Worm (Caenorhabditis elegans) whole organism, L4 larva: ENCODE data around the gene mig-23.

ENCODE experiments used
- F37D6.2 ChIP-seq: sonication (generic microtip); optimal IDR thresholded peaks from 2 replicates; lab custom pipeline; 2016; ENCODE audit warnings: mild to moderate bottlenecking, missing genetic modification characterization, missing compliant biosample characterization
- Y105C5A.15 ChIP-seq: fragments of 200-800 bp; sonication (Bioruptor generic); IDR thresholded peaks from 2 replicates; pipeline ENCODE4 v1.3.6; 2022; ENCODE audit warnings: missing genetic modification characterization, missing compliant biosample characterization
- Y5F2A.4 ChIP-seq: fragments of 200-800 bp; sonication (Bioruptor generic); optimal IDR thresholded peaks from 2 replicates; lab custom pipeline; 2018; ENCODE audit warnings: mild to moderate bottlenecking, missing genetic modification characterization, missing compliant biosample characterization
- ZK546.5 ChIP-seq, 2 experiments: sonication (generic microtip); optimal IDR thresholded peaks; 2 replicates each; lab custom pipeline; 2017; ENCODE audit warnings: missing biosample characterization in 2 of 2, missing genetic modification characterization in 2 of 2
- aha-1 ChIP-seq: fragments of 150-350 bp; peaks from one replicate; lab custom pipeline; 2014; ENCODE audit warnings: missing biosample characterization, missing genetic modification characterization
- arid-1 ChIP-seq: fragments of 200-800 bp; sonication (Bioruptor generic); conservative IDR thresholded peaks from 2 replicates; pipeline ENCODE4 v1.3.6; 2022; ENCODE audit warnings: missing genetic modification reagents, missing genetic modification characterization, missing compliant biosample characterization
- attf-4 ChIP-seq: sonication (generic microtip); optimal IDR thresholded peaks from 3 replicates; lab custom pipeline; 2017; ENCODE audit warnings: missing biosample characterization, missing genetic modification characterization
- ceh-20 ChIP-seq: fragments of 200-800 bp; sonication (Bioruptor generic); IDR thresholded peaks from 2 replicates; pipeline ENCODE4 v1.3.6; 2022; ENCODE audit warnings: missing genetic modification reagents, missing genetic modification characterization, missing compliant biosample characterization
- ceh-32 ChIP-seq: sonication (generic microtip); optimal IDR thresholded peaks from 2 replicates; lab custom pipeline; 2016; ENCODE audit warnings: mild to moderate bottlenecking, missing genetic modification characterization, missing compliant biosample characterization; ENCODE audit not compliant: poor library complexity
- ceh-62 ChIP-seq: sonication (generic microtip); optimal IDR thresholded peaks from 2 replicates; lab custom pipeline; 2017; ENCODE audit warnings: missing biosample characterization, missing genetic modification characterization
- cey-2 ChIP-seq: sonication (generic microtip); optimal IDR thresholded peaks from 3 replicates; lab custom pipeline; 2017; ENCODE audit warnings: missing genetic modification characterization, mild to moderate bottlenecking, missing compliant biosample characterization, antibody characterized with exemption, borderline replicate concordance; ENCODE audit not compliant: insufficient read depth
- ctbp-1 ChIP-seq: fragments of 200-800 bp; sonication (Bioruptor generic); IDR thresholded peaks from 2 replicates; pipeline ENCODE4 v1.3.6; 2022; ENCODE audit warnings: missing genetic modification reagents, missing genetic modification characterization, missing compliant biosample characterization
- daf-12 ChIP-seq: fragments of 150-350 bp; optimal IDR thresholded peaks from 2 replicates; lab custom pipeline; 2014; ENCODE audit warnings: missing biosample characterization, missing genetic modification reagents, missing genetic modification characterization
- dmd-6 ChIP-seq: fragments of 200-800 bp; sonication (Bioruptor generic); IDR thresholded peaks from 2 replicates; pipeline ENCODE4 v1.3.6; 2022; ENCODE audit warnings: missing genetic modification reagents, missing genetic modification characterization, missing compliant biosample characterization
- duxl-1 ChIP-seq: sonication (generic microtip); optimal IDR thresholded peaks from 2 replicates; lab custom pipeline; 2016; ENCODE audit warnings: mild to moderate bottlenecking, missing genetic modification characterization, moderate library complexity, missing compliant biosample characterization; ENCODE audit not compliant: poor library complexity
- egl-43 ChIP-seq: fragments of 200-800 bp; sonication (Bioruptor generic); IDR thresholded peaks from 2 replicates; pipeline ENCODE4 v1.3.6; 2022; ENCODE audit warnings: missing genetic modification reagents, missing genetic modification characterization, missing compliant biosample characterization
- fkh-10 ChIP-seq: fragments of 150-350 bp; optimal IDR thresholded peaks from 2 replicates; lab custom pipeline; 2014; ENCODE audit warnings: missing biosample characterization, missing genetic modification reagents, missing genetic modification characterization
- fos-1 ChIP-seq: fragments of 150-350 bp; optimal IDR thresholded peaks from 2 replicates; lab custom pipeline; 2014; ENCODE audit warnings: missing biosample characterization, missing genetic modification characterization
- hlh-11 ChIP-seq: fragments of 200-800 bp; sonication (Bioruptor generic); optimal IDR thresholded peaks from 2 replicates; lab custom pipeline; 2018; ENCODE audit warnings: mild to moderate bottlenecking, missing genetic modification characterization, missing compliant biosample characterization
- hmg-1.1 ChIP-seq: fragments of 200-800 bp; sonication (Bioruptor generic); IDR thresholded peaks from 2 replicates; pipeline ENCODE4 v1.3.6; 2022; ENCODE audit warnings: missing genetic modification reagents, missing genetic modification characterization, missing compliant biosample characterization
- lir-3 ChIP-seq: sonication (generic microtip); optimal IDR thresholded peaks from 2 replicates; lab custom pipeline; 2016; ENCODE audit warnings: mild to moderate bottlenecking, missing genetic modification characterization, missing compliant biosample characterization
- madf-5 ChIP-seq, 2 experiments: fragments of 200-800 bp; sonication (Bioruptor generic); IDR thresholded peaks; 2 replicates each; pipeline ENCODE4 v1.3.6; 2022; ENCODE audit warnings: missing compliant biosample characterization in 2 of 2, missing genetic modification characterization in 2 of 2
- mdl-1 ChIP-seq, 2 experiments: fragments of 150-350 bp in 1 of 2; sonication (generic microtip) in 1 of 2; optimal IDR thresholded peaks; 2 replicates each; lab custom pipeline; 2014 to 2017; ENCODE audit warnings: missing biosample characterization in 2 of 2, missing genetic modification characterization in 2 of 2
- mdt-29 ChIP-seq: fragments of 200-800 bp; sonication (Bioruptor generic); IDR thresholded peaks from 2 replicates; pipeline ENCODE4 v1.3.6; 2022; ENCODE audit warnings: missing genetic modification reagents, missing genetic modification characterization, missing compliant biosample characterization
- mep-1 ChIP-seq: fragments of 150-350 bp; sonication (generic microtip); optimal IDR thresholded peaks from 3 replicates; lab custom pipeline; 2014; ENCODE audit warnings: missing biosample characterization, missing genetic modification characterization
- mxl-3 ChIP-seq: fragments of 200-800 bp; sonication (Bioruptor generic); optimal IDR thresholded peaks from 2 replicates; lab custom pipeline; 2018; ENCODE audit warnings: mild to moderate bottlenecking, missing genetic modification characterization, missing compliant biosample characterization
- nhr-102 ChIP-seq: sonication (generic microtip); optimal IDR thresholded peaks from 2 replicates; lab custom pipeline; 2016; ENCODE audit warnings: mild to moderate bottlenecking, missing genetic modification characterization, moderate library complexity, missing compliant biosample characterization
- nhr-11 ChIP-seq: fragments of 150-350 bp; optimal IDR thresholded peaks from 2 replicates; lab custom pipeline; 2014; ENCODE audit warnings: missing biosample characterization, missing genetic modification characterization
- nhr-237 ChIP-seq: sonication (generic microtip); optimal IDR thresholded peaks from 2 replicates; lab custom pipeline; 2017; ENCODE audit warnings: missing biosample characterization, missing genetic modification characterization
- nhr-25 ChIP-seq: sonication (generic microtip); optimal IDR thresholded peaks from 2 replicates; lab custom pipeline; 2017; ENCODE audit warnings: missing genetic modification characterization, mild to moderate bottlenecking, missing compliant biosample characterization, antibody characterized with exemption, moderate library complexity, borderline replicate concordance; ENCODE audit not compliant: insufficient read depth
- nhr-6 ChIP-seq: fragments of 150-350 bp; optimal IDR thresholded peaks from 2 replicates; lab custom pipeline; 2014; ENCODE audit warnings: missing biosample characterization, missing genetic modification characterization
- nhr-76 ChIP-seq: fragments of 150-350 bp; optimal IDR thresholded peaks from 2 replicates; lab custom pipeline; 2014; ENCODE audit warnings: missing biosample characterization, missing genetic modification characterization
- nhr-77 ChIP-seq: fragments of 150-350 bp; optimal IDR thresholded peaks from 2 replicates; lab custom pipeline; 2014; ENCODE audit warnings: missing biosample characterization, missing genetic modification characterization
- php-3 ChIP-seq: fragments of 200-800 bp; sonication (Bioruptor generic); IDR thresholded peaks from 2 replicates; pipeline ENCODE4 v1.3.6; 2022; ENCODE audit warnings: missing genetic modification reagents, missing genetic modification characterization, missing compliant biosample characterization
- saeg-2 ChIP-seq: fragments of 200-800 bp; sonication (Bioruptor generic); IDR thresholded peaks from 2 replicates; pipeline ENCODE4 v1.3.6; 2022; ENCODE audit warnings: missing genetic modification reagents, missing genetic modification characterization, missing compliant biosample characterization
- sdz-12 ChIP-seq: fragments of 200-800 bp; sonication (Bioruptor generic); optimal IDR thresholded peaks from 2 replicates; lab custom pipeline; 2018; ENCODE audit warnings: mild to moderate bottlenecking, missing genetic modification characterization, missing compliant biosample characterization
- set-16 ChIP-seq: fragments of 200-800 bp; sonication (Bioruptor generic); IDR thresholded peaks from 2 replicates; pipeline ENCODE4 v1.3.6; 2022; ENCODE audit warnings: missing genetic modification reagents, missing genetic modification characterization, missing compliant biosample characterization
- snpc-1.2 ChIP-seq: fragments of 200-800 bp; sonication (Bioruptor generic); IDR thresholded peaks from 2 replicates; pipeline ENCODE4 v1.3.6; 2022; ENCODE audit warnings: missing genetic modification reagents, missing genetic modification characterization, missing compliant biosample characterization
- spr-1 ChIP-seq: sonication (generic microtip); optimal IDR thresholded peaks from 2 replicates; lab custom pipeline; 2016; ENCODE audit warnings: mild to moderate bottlenecking, missing genetic modification characterization, missing compliant biosample characterization
- spr-3 ChIP-seq: fragments of 200-800 bp; sonication (Bioruptor generic); optimal IDR thresholded peaks from 2 replicates; lab custom pipeline; 2018; ENCODE audit warnings: mild to moderate bottlenecking, missing genetic modification characterization, missing compliant biosample characterization
- tag-97 ChIP-seq: fragments of 200-800 bp; sonication (Bioruptor generic); IDR thresholded peaks from 2 replicates; pipeline ENCODE4 v1.3.6; 2022; ENCODE audit warnings: missing genetic modification characterization, missing compliant biosample characterization
- tra-1 ChIP-seq: fragments of 200-800 bp; sonication (Bioruptor generic); IDR thresholded peaks from 2 replicates; pipeline ENCODE4 v1.3.6; 2022; ENCODE audit warnings: missing genetic modification reagents, missing genetic modification characterization, missing compliant biosample characterization
- unc-130 ChIP-seq: sonication (generic microtip); optimal IDR thresholded peaks from 2 replicates; lab custom pipeline; 2016; ENCODE audit warnings: missing genetic modification reagents, missing genetic modification characterization, missing compliant biosample characterization
- unc-62 ChIP-seq, 3 experiments: fragments of 150-350 bp in 1 of 3; sonication (generic microtip); optimal IDR thresholded peaks in 2 of 3; peaks in 1 of 3; 1 replicate in 1 of 3; 2 replicates in 2 of 3; lab custom pipeline; 2014 to 2017; ENCODE audit warnings: missing biosample characterization in 3 of 3, missing genetic modification characterization in 3 of 3, missing genetic modification reagents in 3 of 3, missing genotype in 1 of 3
- zfp-3 ChIP-seq: fragments of 200-800 bp; sonication (Bioruptor generic); conservative IDR thresholded peaks from 2 replicates; pipeline ENCODE4 v1.3.6; 2022; ENCODE audit warnings: missing genetic modification reagents, missing genetic modification characterization, missing compliant biosample characterization
- zip-11 ChIP-seq: fragments of 200-800 bp; sonication (Bioruptor generic); IDR thresholded peaks from 2 replicates; pipeline ENCODE4 v1.3.6; 2022; ENCODE audit warnings: missing genetic modification characterization, missing compliant biosample characterization
- ztf-11 ChIP-seq: fragments of 150-350 bp; optimal IDR thresholded peaks from 2 replicates; lab custom pipeline; 2014; ENCODE audit warnings: missing biosample characterization, missing genetic modification characterization

mig-23 gene

ce11 chrX:5982799-5983198 is 34.1 kb upstream of the mig-23 start (continued):
- TF ChIP-seq set-16 (GFP tag; lab: Robert Waterston, UW) (peak; percentile 21; the same call in 1 of the 2 replicates), tag-97 (GFP tag; lab: Robert Waterston, UW) (no peak), tra-1 (GFP tag; lab: Robert Waterston, UW) (no peak), spr-1 (tag; lab: Kevin White, UChicago) (no peak), unc-130 (GFP tag; lab: Kevin White, UChicago) (no peak), mep-1 (tag; lab: Kevin White, UChicago) (peak; percentile 52), sdz-12 (GFP tag; lab: Kevin White, UChicago) (no peak), nhr-102 (tag; lab: Kevin White, UChicago) (no peak), ceh-20 (peak; percentile 76; the same call in 1 of the 2 replicates), ceh-62 (no peak), zfp-3 (GFP tag; lab: Robert Waterston, UW) (no peak), cey-2 (tag; lab: Kevin White, UChicago) (no peak), duxl-1 (tag; lab: Kevin White, UChicago) (no peak), ZK546.5 (tag; optimal IDR thresholded peaks at IDR 0.05; lab: Kevin White, UChicago) (no peak), nhr-237 (tag; lab: Kevin White, UChicago) (no peak), Y105C5A.15 (GFP tag; lab: Robert Waterston, UW) (no peak), ztf-11 (no peak), nhr-76 (tag; lab: Kevin White, UChicago) (no peak), hmg-1.1 (peak; percentile 31; the same call in 1 of the 2 replicates), saeg-2 (0 out of 2 replicates have a peak, but pooled peaks have one; percentile 33), madf-5 (GFP tag; IDR thresholded peaks at IDR 0.05; lab: Robert Waterston, UW) (no peak), nhr-6 (tag; lab: Kevin White, UChicago) (no peak), fkh-10 (no peak), php-3 (GFP tag; lab: Robert Waterston, UW) (no peak), egl-43 (GFP tag; lab: Robert Waterston, UW) (no peak), zip-11 (GFP tag; lab: Robert Waterston, UW) (no peak), hlh-11 (peak; percentile 50), lir-3 (no peak), Y5F2A.4 (GFP tag; lab: Kevin White, UChicago) (no peak), unc-62 (GFP tag; optimal IDR thresholded peaks at IDR 0.05 in 1 of 2; lab: Kevin White, UChicago) (peak in 1 of 2 experiments; percentile 97), unc-62 (tag; optimal IDR thresholded peaks at IDR 0.05; lab: Kevin White, UChicago) (no peak), F37D6.2 (tag; lab: Kevin White, UChicago) (no peak), mdt-29 (GFP tag; lab: Robert Waterston, UW) (no peak), spr-3 (no peak), nhr-25 (tag; lab: Kevin White, UChicago) (no peak), fos-1 (no peak), ctbp-1 (GFP tag; lab: Robert Waterston, UW) (peak; percentile 53), ceh-32 (tag; lab: Kevin White, UChicago) (no peak), nhr-11 (tag; lab: Kevin White, UChicago) (no peak), mxl-3 (GFP tag; lab: Kevin White, UChicago) (no peak), dmd-6 (GFP tag; lab: Robert Waterston, UW) (0 out of 2 replicates have a peak, but pooled peaks have one; percentile 14), snpc-1.2 (no peak), daf-12 (tag; lab: Kevin White, UChicago) (no peak), mdl-1 (tag; optimal IDR thresholded peaks at IDR 0.05; lab: Kevin White, UChicago) (no peak), arid-1 (GFP tag; lab: Robert Waterston, UW) (no peak), nhr-77 (tag; lab: Kevin White, UChicago) (no peak), aha-1 (tag; lab: Kevin White, UChicago) (peak; percentile 34), attf-4 (tag; lab: Kevin White, UChicago) (no peak)
